Worm (Caenorhabditis elegans) whole organism, dauer: Measurements from ENCODE around the gene rga-4.

Experiments
- unc-62 ChIP-seq: sonication (generic microtip); optimal IDR thresholded peaks from 2 replicates; lab custom pipeline; 2017; ENCODE audit warnings: missing biosample characterization, missing genetic modification reagents, missing genetic modification characterization

Gene rga-4

DNA sequence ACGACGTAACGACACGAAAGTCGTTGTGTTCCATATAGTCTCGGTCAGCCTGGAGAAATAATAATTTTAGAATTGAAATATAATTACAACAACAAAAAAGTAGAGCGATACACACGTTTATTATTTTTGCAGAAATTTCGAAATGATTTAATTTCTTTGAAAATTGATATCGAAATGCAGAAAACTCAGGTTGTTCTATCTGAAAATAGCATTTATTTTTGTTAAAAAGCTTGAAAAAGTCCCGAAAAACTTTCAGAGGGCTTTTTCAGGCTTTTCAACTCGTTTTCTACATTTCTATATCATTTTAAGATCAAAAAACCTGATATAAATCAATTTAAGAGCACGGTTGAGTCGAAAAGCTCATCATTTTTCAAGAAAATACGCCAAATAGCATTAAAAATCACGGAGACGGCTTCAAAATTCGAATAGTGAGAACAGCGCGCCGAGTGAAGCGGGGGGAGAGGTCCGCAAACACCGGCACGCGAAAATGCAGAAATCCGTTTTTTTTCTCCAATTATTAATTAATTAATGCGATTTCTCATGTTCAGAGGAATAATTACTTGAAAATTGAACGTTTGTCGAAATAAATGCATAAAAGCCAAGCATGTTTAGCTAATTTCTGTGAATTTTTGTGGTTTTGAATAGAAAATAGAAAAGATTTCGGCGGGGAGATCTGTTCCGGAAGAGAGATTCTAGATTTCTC is at the start of gene rga-4:
Gene rga-4 (minus strand): TSS at position 51 of the 703 bp plus-strand sequence.
- no peak for TF ChIP-seq unc-62

DNA sequence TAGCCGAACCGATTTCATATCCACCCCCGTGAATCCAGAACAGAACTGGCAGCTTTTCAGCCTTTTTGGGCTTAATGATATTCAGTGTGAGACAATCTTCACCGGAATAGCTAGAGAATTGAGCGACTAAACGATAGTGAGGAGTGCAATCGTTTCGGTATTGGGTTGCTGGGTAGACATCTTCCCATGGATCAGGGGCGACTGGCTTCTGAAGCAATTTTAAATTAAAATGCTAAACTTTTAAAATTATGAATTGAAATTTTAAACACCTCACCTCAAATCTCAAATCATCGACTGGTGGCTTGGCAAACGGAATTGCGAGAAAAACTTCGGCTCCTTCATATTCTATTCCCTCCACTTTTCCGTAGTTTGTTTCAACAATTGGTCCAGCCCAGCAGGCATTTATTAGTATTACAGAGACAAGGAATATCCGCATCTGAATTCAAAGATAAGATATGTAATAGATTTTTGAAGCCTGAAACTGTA is 48.7 kb upstream of the rga-4 start, which contains the start of gene ges-1:
Gene ges-1 (minus strand): TSS at position 436 of the 486 bp plus-strand sequence.
- no peak for TF ChIP-seq unc-62

DNA sequence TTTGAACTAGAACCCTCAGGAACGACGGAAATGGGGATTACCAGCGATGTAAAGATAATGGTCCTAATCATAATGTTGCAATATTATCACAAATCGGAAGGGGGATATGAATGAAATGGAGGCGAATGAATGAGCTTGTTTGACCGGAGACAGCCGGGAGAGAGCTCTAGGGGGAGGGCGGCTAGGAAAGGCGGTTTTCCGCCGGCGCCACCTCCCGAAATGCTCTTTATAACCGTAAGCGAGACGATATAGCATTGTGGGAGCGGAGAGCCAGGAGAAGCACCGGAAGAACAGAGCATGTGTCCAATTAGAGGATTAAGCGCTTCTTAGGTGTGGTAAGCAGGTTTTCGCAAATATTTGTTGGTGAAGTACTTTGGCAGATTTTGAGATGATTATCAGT is 42.5 kb upstream of the rga-4 start, which contains the start of gene R12A1.3:
Gene R12A1.3 (minus strand): TSS at position 200 of the 400 bp plus-strand sequence.
- TF ChIP-seq unc-62, result no peak

DNA sequence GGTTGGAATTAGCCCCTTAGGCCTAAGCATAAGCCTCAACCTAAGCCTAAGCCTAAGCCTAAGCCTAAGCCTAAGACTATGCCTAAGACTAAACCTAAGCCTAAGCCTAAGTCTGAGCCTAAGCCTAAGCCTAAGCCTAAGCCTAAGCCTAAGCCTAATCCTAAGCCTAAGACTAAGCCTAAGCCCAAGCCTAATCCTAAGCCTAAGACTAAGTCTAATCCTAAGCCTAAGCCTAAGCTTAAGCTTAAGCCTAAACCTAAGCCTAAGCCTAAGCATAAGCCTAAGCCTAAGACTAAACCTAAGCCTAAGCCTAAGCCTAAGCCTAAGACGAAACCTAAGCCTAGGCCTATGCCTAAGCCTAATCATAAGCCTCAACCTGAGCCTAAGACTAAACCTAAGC is 40.3 kb upstream of the rga-4 start:
- TF ChIP-seq unc-62, result no peak

DNA sequence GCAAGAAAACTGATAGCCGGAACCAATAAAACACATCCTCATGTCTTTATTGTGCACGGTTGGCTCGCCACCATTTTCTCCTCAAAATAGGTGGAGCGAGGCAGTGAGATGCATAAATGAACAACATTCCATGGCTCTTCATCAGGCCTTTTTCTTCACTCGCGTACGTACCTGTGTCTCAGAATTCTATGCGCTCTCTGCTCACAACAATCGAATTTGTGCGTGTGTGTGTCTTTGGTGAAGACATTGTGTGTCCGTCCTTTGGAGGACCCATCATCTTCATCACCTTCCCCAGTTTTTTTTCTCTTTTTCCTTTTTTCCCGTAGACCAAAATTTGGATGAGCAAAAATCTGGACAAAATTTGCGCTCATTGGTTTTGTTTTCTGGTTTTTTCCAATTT is 39.2 kb upstream of the rga-4 start:
- TF ChIP-seq unc-62, result no peak

ce11 chrV:1416154-1416553 is 33.1 kb upstream of the rga-4 start:
- TF ChIP-seq unc-62, result no peak

- TF ChIP-seq unc-62, result no peak
Measured at ce11 chrV:1414615-1415433, 31.8 kb upstream of the rga-4 start.

- TF ChIP-seq unc-62, result no peak
Measured at ce11 chrV:1411459-1411858, 28.4 kb upstream of the rga-4 start, which contains the start of gene snt-5. TSS of gene snt-5 (minus strand) at chrV:1411559.

DNA sequence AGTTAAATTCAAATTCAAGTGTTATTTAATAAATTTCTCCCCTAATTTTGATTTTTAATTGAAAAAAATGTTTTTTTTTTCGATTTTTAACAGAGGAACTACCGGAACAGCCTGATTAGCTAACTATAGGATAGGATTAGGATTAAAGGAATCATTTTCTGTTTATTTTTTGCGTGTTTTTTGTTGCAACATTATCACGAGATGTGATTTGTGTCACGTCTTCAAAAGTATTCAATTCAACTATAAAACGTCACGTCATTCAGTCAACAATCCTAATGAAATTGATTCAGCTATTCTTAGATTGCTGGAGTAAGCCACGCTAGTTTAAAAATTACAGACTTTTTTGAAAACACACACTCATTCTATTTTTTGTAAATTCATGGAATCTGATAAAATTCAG is 27.7 kb upstream of the rga-4 start:
- TF ChIP-seq unc-62, result no peak

DNA sequence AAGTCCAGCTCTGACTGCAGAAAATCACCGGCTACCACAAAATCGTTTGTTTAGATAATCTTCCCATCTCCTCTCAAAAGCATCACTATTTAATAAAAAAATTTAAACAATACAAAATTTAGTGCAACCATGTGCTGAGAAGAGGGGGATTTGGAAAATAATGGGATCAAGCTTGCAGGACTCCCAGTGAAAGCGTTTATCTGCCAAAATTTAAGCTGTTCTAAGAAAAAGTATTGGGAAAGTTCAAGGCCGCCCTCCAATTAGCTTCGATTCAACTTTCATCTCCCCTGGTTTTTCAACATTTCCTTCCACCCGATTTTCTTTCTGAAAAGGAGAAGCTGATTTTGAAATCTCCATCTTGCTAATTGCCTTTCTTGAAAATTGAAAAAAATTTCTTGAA is 25.1 kb upstream of the rga-4 start:
- no peak for TF ChIP-seq unc-62

ce11 chrV:1392900-1393299 is 9.8 kb upstream of the rga-4 start, which contains the start of gene Y75B7AR.1:
TSS of gene Y75B7AR.1 (minus strand) at chrV:1393000.
- TF ChIP-seq unc-62, result no peak

- TF ChIP-seq unc-62, result no peak
Measured at ce11 chrV:1390415-1390814, 7.4 kb upstream of the rga-4 start.

- TF ChIP-seq unc-62, result no peak
Measured at ce11 chrV:1389838-1390237, 6.8 kb upstream of the rga-4 start.

ce11 chrV:1388247-1388646 is 5.2 kb upstream of the rga-4 start:
- TF ChIP-seq unc-62, result no peak

ce11 chrV:1378010-1378409 is 5.0 kb downstream of the rga-4 start:
- no peak for TF ChIP-seq unc-62

DNA sequence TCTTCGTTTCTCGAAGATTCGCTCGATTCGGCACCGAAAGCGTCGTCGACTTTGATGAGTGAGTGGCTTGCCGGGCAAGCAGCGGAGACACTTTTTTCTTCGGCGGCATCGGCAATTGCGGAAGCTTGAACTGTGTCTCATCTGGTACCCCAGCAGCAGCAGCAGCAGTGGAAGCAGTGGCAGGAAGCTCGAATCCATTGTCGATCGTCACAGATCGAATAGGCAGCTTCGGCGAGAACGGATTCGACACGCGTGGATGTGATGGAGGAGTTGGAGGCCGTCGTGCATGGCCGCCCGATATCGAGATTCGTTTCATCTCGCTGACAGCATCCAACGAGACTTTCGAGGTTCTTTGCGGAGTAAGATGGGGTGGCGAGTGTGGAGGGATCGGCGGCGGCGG is 8.0 kb downstream of the rga-4 start:
- no peak for TF ChIP-seq unc-62

ce11 chrV:1370914-1371313 is 12.1 kb downstream of the rga-4 start, which contains the start of gene snt-3:
TSS of gene snt-3 (minus strand) at chrV:1371014.
- no peak for TF ChIP-seq unc-62

DNA sequence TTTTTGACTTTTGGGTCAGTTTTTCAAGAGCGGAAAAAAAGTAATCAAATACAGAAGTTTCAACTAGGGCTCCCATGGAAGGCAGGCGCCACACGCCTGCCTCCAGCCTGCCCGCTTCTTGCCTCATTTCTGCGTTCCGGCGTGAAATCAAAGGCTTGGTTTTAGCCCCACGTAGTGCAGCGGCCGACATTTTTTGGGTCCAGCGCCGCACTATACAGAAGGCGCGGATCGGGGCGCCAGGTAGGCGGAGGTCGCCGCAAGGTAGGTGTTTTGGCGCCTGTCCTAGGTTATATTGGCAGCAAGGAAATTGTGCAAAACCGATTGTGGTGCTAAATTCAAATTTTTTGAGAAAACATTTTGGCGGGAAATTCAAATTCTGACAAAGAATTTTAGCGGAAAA is 14.9 kb downstream of the rga-4 start:
- no peak for TF ChIP-seq unc-62
